Worm (Caenorhabditis elegans): ENCODE results near the gene R10E12.2.

DNA sequence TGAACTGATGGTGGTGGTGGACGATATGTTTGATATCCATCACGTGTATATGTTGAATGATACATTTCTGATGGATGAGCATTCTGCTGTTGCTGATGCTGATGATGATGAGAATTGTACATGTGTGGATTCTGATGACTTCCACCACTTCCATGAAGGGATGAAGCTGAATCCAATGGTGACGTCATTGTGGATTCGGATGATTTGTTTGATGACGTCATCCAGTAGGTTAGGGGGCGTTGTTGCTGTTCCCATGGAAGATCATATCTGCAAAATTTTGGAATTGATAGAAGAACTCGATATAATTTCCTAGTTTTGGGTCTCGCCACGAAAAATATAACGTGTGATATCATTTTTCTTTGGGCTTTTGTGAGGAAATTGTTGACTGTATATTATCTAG is 10.2 kb downstream of the R10E12.2 start:
- no peak for TF ChIP-seq lin-39 (tag; optimal IDR thresholded peaks at IDR 0.05)
- TF ChIP-seq egl-27 (tag; optimal IDR thresholded peaks at IDR 0.05) = no peak
- no peak for TF ChIP-seq elt-2 (tag; optimal IDR thresholded peaks at IDR 0.05)
- no peak for TF ChIP-seq ceh-28 (tag; optimal IDR thresholded peaks at IDR 0.05)

All from whole organism, L3 larva.